Worm (Caenorhabditis elegans): Measurements from ENCODE around the gene srd-3.

- TF ChIP-seq nhr-12 (tag; optimal IDR thresholded peaks at IDR 0.05) (no peak), nhr-237 (tag; optimal IDR thresholded peaks at IDR 0.05) (no peak), fkh-4 (tag; optimal IDR thresholded peaks at IDR 0.05; ENCODE audit: borderline replicate concordance) (no peak), unc-62 (GFP tag; optimal IDR thresholded peaks at IDR 0.05) (no peak), lin-39 (tag; optimal IDR thresholded peaks at IDR 0.05) (no peak), nhr-84 (tag; optimal IDR thresholded peaks at IDR 0.05) (no peak)
Observed at ce11 chrII:128929-129328, at the start of gene srd-3.
